Worm (Caenorhabditis elegans) whole organism, late embryonic: Measurements from ENCODE around the gene oef-1.
A peak's percentile ranks its signal among the peaks of the same experiment; 100 is the strongest.

Experiments used
- tbx-7 ChIP-seq: sonication (generic microtip); optimal IDR thresholded peaks from 2 replicates; lab custom pipeline; 2016; ENCODE audit warnings: missing genotype, missing genetic modification characterization, missing compliant biosample characterization
- unc-42 ChIP-seq: sonication (generic microtip); optimal IDR thresholded peaks from 2 replicates; lab custom pipeline; 2016; ENCODE audit warnings: missing genotype, missing genetic modification characterization, missing compliant biosample characterization

Gene oef-1

ce11 chrIV:7588631-7589030 lies 40.4 kb downstream of the oef-1 start, which contains the start of gene cla-1:
cla-1 (plus strand) TSS chrIV:7588931.
- no peak for TF ChIP-seq tbx-7
- peak; percentile 44 for TF ChIP-seq unc-42 (tag; lab: Kevin White, UChicago)
